Worm (Caenorhabditis elegans): ENCODE data around the gene smrd-1.

Gene smrd-1

ce11 chrIII:10404918-10405317 is 30.9 kb downstream of the smrd-1 start, which contains the start of the genes M03C11.3 and chl-1:
M03C11.3 (plus strand) TSS chrIII:10405070.
chl-1 (minus strand) TSS chrIII:10405240.
- TF ChIP-seq ceh-39 (tag; optimal IDR thresholded peaks at IDR 0.05) (no peak), mls-2 (tag; optimal IDR thresholded peaks at IDR 0.05) (no peak), unc-39 (tag; optimal IDR thresholded peaks at IDR 0.05) (no peak), mab-5 (tag; optimal IDR thresholded peaks at IDR 0.05) (no peak), sem-2 (GFP tag; optimal IDR thresholded peaks at IDR 0.05) (no peak), zip-8 (tag; optimal IDR thresholded peaks at IDR 0.05) (no peak), unc-62 (GFP tag; optimal IDR thresholded peaks at IDR 0.05) (no peak), pha-4 (tag; optimal IDR thresholded peaks at IDR 0.05) (no peak), snpc-4 (tag; optimal IDR thresholded peaks at IDR 0.05) (no peak), ces-1 (GFP tag; optimal IDR thresholded peaks at IDR 0.05) (no peak), M03D4.4 (tag; optimal IDR thresholded peaks at IDR 0.05) (no peak), elt-1 (tag; optimal IDR thresholded peaks at IDR 0.05; ENCODE audit: borderline replicate concordance, insufficient read depth) (no peak), unc-120 (tag; optimal IDR thresholded peaks at IDR 0.05; ENCODE audit: poor library complexity, severe bottlenecking) (no peak), ztf-11 (tag; optimal IDR thresholded peaks at IDR 0.05) (no peak)

- TF ChIP-seq blmp-1 (tag; optimal IDR thresholded peaks at IDR 0.05) (no peak), ztf-11 (tag; optimal IDR thresholded peaks at IDR 0.05) (no peak), ces-1 (GFP tag; optimal IDR thresholded peaks at IDR 0.05) (peak; percentile 90), unc-62 (GFP tag; optimal IDR thresholded peaks at IDR 0.05) (no peak), elt-3 (tag; optimal IDR thresholded peaks at IDR 0.05) (no peak), snpc-4 (tag; optimal IDR thresholded peaks at IDR 0.05) (no peak)
Observed at ce11 chrIII:10398919-10399318, 36.9 kb downstream of the smrd-1 start.

ce11 chrIII:10396891-10397502 is 38.8 kb downstream of the smrd-1 start:
- peak; percentile 63 for TF ChIP-seq ces-1 (GFP tag; optimal IDR thresholded peaks at IDR 0.05)
- no peak for TF ChIP-seq M03D4.4 (tag; optimal IDR thresholded peaks at IDR 0.05)
- no peak for TF ChIP-seq unc-39 (tag; optimal IDR thresholded peaks at IDR 0.05)
- TF ChIP-seq mep-1 (tag; optimal IDR thresholded peaks at IDR 0.05) = no peak
- TF ChIP-seq ceh-39 (tag; optimal IDR thresholded peaks at IDR 0.05) = no peak
- no peak for TF ChIP-seq lsy-2 (tag; optimal IDR thresholded peaks at IDR 0.05)
- no peak for TF ChIP-seq lin-13 (tag; optimal IDR thresholded peaks at IDR 0.05)
- TF ChIP-seq nhr-2 (tag; optimal IDR thresholded peaks at IDR 0.05) = no peak

- no peak for TF ChIP-seq mab-5 (tag; optimal IDR thresholded peaks at IDR 0.05)
Observed at ce11 chrIII:10395990-10396389, 39.8 kb downstream of the smrd-1 start, which contains the start of gene M03C11.1. M03C11.1 (minus strand) TSS chrIII:10396090.

ce11 chrIII:10391628-10392027 is 44.2 kb downstream of the smrd-1 start, which contains the start of gene M03C11.9:
M03C11.9 (minus strand) TSS chrIII:10391728.
- TF ChIP-seq nhr-12 (tag; optimal IDR thresholded peaks at IDR 0.05) = no peak
- TF ChIP-seq pha-4 (tag; optimal IDR thresholded peaks at IDR 0.05) = no peak
- TF ChIP-seq sem-2 (GFP tag; optimal IDR thresholded peaks at IDR 0.05) = no peak
- no peak for TF ChIP-seq mep-1 (tag; optimal IDR thresholded peaks at IDR 0.05)
- TF ChIP-seq elt-3 (tag; optimal IDR thresholded peaks at IDR 0.05) = no peak
- no peak for TF ChIP-seq mab-5 (tag; optimal IDR thresholded peaks at IDR 0.05)
- TF ChIP-seq nhr-237 (tag; optimal IDR thresholded peaks at IDR 0.05) = no peak
- no peak for TF ChIP-seq lin-13 (tag; optimal IDR thresholded peaks at IDR 0.05)
- TF ChIP-seq hlh-1 (tag; optimal IDR thresholded peaks at IDR 0.05) = no peak
- TF ChIP-seq tbx-8 (GFP tag; optimal IDR thresholded peaks at IDR 0.05) = no peak
- no peak for TF ChIP-seq elt-1 (tag; optimal IDR thresholded peaks at IDR 0.05; ENCODE audit: borderline replicate concordance, insufficient read depth)
- no peak for TF ChIP-seq ces-1 (GFP tag; optimal IDR thresholded peaks at IDR 0.05)
- TF ChIP-seq ceh-39 (tag; optimal IDR thresholded peaks at IDR 0.05) = no peak
- TF ChIP-seq ceh-83 (GFP tag; optimal IDR thresholded peaks at IDR 0.05) = no peak
- TF ChIP-seq blmp-1 (tag; optimal IDR thresholded peaks at IDR 0.05) = no peak
- TF ChIP-seq unc-62 (GFP tag; optimal IDR thresholded peaks at IDR 0.05) = no peak
- no peak for TF ChIP-seq flh-1 (GFP tag; optimal IDR thresholded peaks at IDR 0.05)
- no peak for TF ChIP-seq zip-8 (tag; optimal IDR thresholded peaks at IDR 0.05)

- TF ChIP-seq elt-3 (tag; optimal IDR thresholded peaks at IDR 0.05) (no peak), ces-1 (GFP tag; optimal IDR thresholded peaks at IDR 0.05) (peak; percentile 18)
Observed at ce11 chrIII:10389608-10390007, 46.2 kb downstream of the smrd-1 start.

ce11 chrIII:10386476-10386875 is 49.3 kb downstream of the smrd-1 start, which contains the start of gene C38H2.3:
C38H2.3 (minus strand) TSS chrIII:10386576.
- TF ChIP-seq nhr-76 (tag; optimal IDR thresholded peaks at IDR 0.05) = no peak
- TF ChIP-seq nhr-2 (tag; optimal IDR thresholded peaks at IDR 0.05) = no peak
- no peak for TF ChIP-seq mab-5 (tag; optimal IDR thresholded peaks at IDR 0.05)
- no peak for TF ChIP-seq lsy-2 (tag; optimal IDR thresholded peaks at IDR 0.05)
- TF ChIP-seq unc-39 (tag; optimal IDR thresholded peaks at IDR 0.05) = no peak
- no peak for TF ChIP-seq ztf-11 (tag; optimal IDR thresholded peaks at IDR 0.05)
- no peak for TF ChIP-seq bed-3 (GFP tag; optimal IDR thresholded peaks at IDR 0.05)
- TF ChIP-seq sptf-1 (tag; optimal IDR thresholded peaks at IDR 0.05) = no peak
- TF ChIP-seq cnd-1 (tag; optimal IDR thresholded peaks at IDR 0.05) = no peak
- no peak for TF ChIP-seq M03D4.4 (tag; optimal IDR thresholded peaks at IDR 0.05)
- TF ChIP-seq zip-8 (tag; optimal IDR thresholded peaks at IDR 0.05) = no peak
- TF ChIP-seq lin-13 (tag; optimal IDR thresholded peaks at IDR 0.05) = no peak
- no peak for TF ChIP-seq nhr-28 (tag; optimal IDR thresholded peaks at IDR 0.05)
- TF ChIP-seq tbx-8 (GFP tag; optimal IDR thresholded peaks at IDR 0.05) = no peak
- TF ChIP-seq lin-32 (GFP tag; optimal IDR thresholded peaks at IDR 0.05) = no peak
- no peak for TF ChIP-seq blmp-1 (tag; optimal IDR thresholded peaks at IDR 0.05)
- no peak for TF ChIP-seq nhr-237 (tag; optimal IDR thresholded peaks at IDR 0.05)
- no peak for TF ChIP-seq unc-62 (GFP tag; optimal IDR thresholded peaks at IDR 0.05)
- TF ChIP-seq elt-1 (tag; optimal IDR thresholded peaks at IDR 0.05; ENCODE audit: borderline replicate concordance, insufficient read depth) = no peak
- TF ChIP-seq unc-120 (tag; optimal IDR thresholded peaks at IDR 0.05; ENCODE audit: poor library complexity, severe bottlenecking) = no peak
